Worm (Caenorhabditis elegans): ENCODE measurements around the gene pqn-87.
A peak's percentile ranks its signal among the peaks of the same experiment; 100 is the strongest.

DNA sequence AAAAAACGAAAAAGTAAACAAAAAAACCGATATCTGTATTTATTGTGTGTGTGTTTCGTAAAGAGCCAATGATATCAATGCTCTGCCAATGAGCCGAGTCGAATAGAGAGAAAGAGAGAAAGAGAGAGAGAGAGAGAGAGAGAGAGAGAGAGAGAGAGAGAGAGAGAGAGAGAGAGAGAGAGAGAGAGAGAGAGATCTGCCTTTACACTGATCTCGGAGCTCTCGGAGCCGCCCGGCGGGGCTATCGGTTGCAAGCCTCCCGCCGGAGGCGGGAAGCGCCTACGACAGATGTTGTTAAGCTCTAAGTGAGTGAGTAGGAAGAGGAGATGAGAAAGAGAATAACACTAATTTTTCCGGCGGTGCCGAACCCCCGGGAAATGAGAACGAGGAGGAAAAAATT is 44.0 kb upstream of the pqn-87 start:
- TF ChIP-seq pha-4 (tag; optimal IDR thresholded peaks at IDR 0.05) (no peak), unc-62 (GFP tag; optimal IDR thresholded peaks at IDR 0.05) (peak; percentile 0), snpc-4 (tag; optimal IDR thresholded peaks at IDR 0.05) (no peak), nhr-76 (tag; optimal IDR thresholded peaks at IDR 0.05) (no peak), nhr-12 (tag; optimal IDR thresholded peaks at IDR 0.05) (no peak), hlh-1 (tag; optimal IDR thresholded peaks at IDR 0.05) (peak; percentile 71), blmp-1 (tag; optimal IDR thresholded peaks at IDR 0.05) (no peak), mep-1 (tag; optimal IDR thresholded peaks at IDR 0.05) (no peak), bed-3 (GFP tag; optimal IDR thresholded peaks at IDR 0.05) (no peak), drap-1 (GFP tag; optimal IDR thresholded peaks at IDR 0.05) (no peak)

All from whole organism, mixed stage, embryonic.